Worm (Caenorhabditis elegans): ENCODE results near the gene clec-170.

The clec-170 gene

ce11 chrIV:1261930-1262329, 4.7 kb upstream of the clec-170 start:
- no peak for TF ChIP-seq ceh-18 (tag; optimal IDR thresholded peaks at IDR 0.05)
- no peak for TF ChIP-seq nhr-232 (tag; optimal IDR thresholded peaks at IDR 0.05)
- no peak for TF ChIP-seq odd-2 (tag; optimal IDR thresholded peaks at IDR 0.05)
- TF ChIP-seq tbx-7 (tag; optimal IDR thresholded peaks at IDR 0.05) = no peak
- TF ChIP-seq hlh-30 (tag; optimal IDR thresholded peaks at IDR 0.05; ENCODE audit: insufficient read depth) = no peak
- TF ChIP-seq unc-42 (tag; optimal IDR thresholded peaks at IDR 0.05) = no peak
- no peak for TF ChIP-seq zip-5 (tag; optimal IDR thresholded peaks at IDR 0.05)

- TF ChIP-seq sox-2 (GFP tag; IDR thresholded peaks at IDR 0.05) = no peak
- TF ChIP-seq ets-4 (tag; optimal IDR thresholded peaks at IDR 0.05) = no peak
- no peak for TF ChIP-seq ceh-9 (tag; optimal IDR thresholded peaks at IDR 0.05)
Observed at ce11 chrIV:1264928-1265327, 1.7 kb upstream of the clec-170 start, which contains the start of gene F38A1.13. Gene F38A1.13 (plus strand): TSS chrIV:1265228.

- TF ChIP-seq elt-2 (tag; optimal IDR thresholded peaks at IDR 0.05) = peak; percentile 2
- TF ChIP-seq nfya-1 (tag; optimal IDR thresholded peaks at IDR 0.05) = no peak
- no peak for TF ChIP-seq mec-3 (tag; optimal IDR thresholded peaks at IDR 0.05; ENCODE audit: borderline replicate concordance)
Observed at ce11 chrIV:1266138-1266537, 528 bp upstream of the clec-170 start.

ce11 chrIV:1274583-1274982, 7.9 kb downstream of the clec-170 start, which contains the start of gene C09E9.1:
Gene C09E9.1 (plus strand): TSS chrIV:1274868.
- TF ChIP-seq nfya-1 (tag; optimal IDR thresholded peaks at IDR 0.05) (peak; percentile 55), unc-42 (tag; optimal IDR thresholded peaks at IDR 0.05) (peak; percentile 49), tbx-2 (tag; optimal IDR thresholded peaks at IDR 0.05) (peak; percentile 21), lin-11 (tag; optimal IDR thresholded peaks at IDR 0.05) (no peak), gmeb-2 (tag; optimal IDR thresholded peaks at IDR 0.05) (no peak), pax-1 (tag; optimal IDR thresholded peaks at IDR 0.05) (peak; percentile 3), unc-3 (GFP tag; conservative IDR thresholded peaks at IDR 0.05) (no peak), unc-3 (tag; optimal IDR thresholded peaks at IDR 0.05) (no peak), unc-55 (GFP tag; optimal IDR thresholded peaks at IDR 0.05) (peak; percentile 24), ceh-22 (tag; optimal IDR thresholded peaks at IDR 0.05) (no peak), hlh-8 (tag; optimal IDR thresholded peaks at IDR 0.05) (no peak), hlh-30 (tag; optimal IDR thresholded peaks at IDR 0.05; ENCODE audit: insufficient read depth) (peak; percentile 84), ceh-18 (tag; optimal IDR thresholded peaks at IDR 0.05) (peak; percentile 16), elt-2 (tag; optimal IDR thresholded peaks at IDR 0.05) (no peak), sdc-2 (tag; optimal IDR thresholded peaks at IDR 0.05) (no peak), K09A11.1 (tag; optimal IDR thresholded peaks at IDR 0.05; ENCODE audit: insufficient read depth) (no peak), ceh-6 (GFP tag; optimal IDR thresholded peaks at IDR 0.05) (no peak), syd-9 (tag; optimal IDR thresholded peaks at IDR 0.05) (no peak), ref-2 (tag; optimal IDR thresholded peaks at IDR 0.05) (peak; percentile 8), pqm-1 (tag; optimal IDR thresholded peaks at IDR 0.05) (no peak), ceh-31 (tag; optimal IDR thresholded peaks at IDR 0.05) (peak; percentile 46)

ce11 chrIV:1275910-1276309, 9.2 kb downstream of the clec-170 start:
- TF ChIP-seq ahr-1 (tag; optimal IDR thresholded peaks at IDR 0.05) = no peak
- TF ChIP-seq ceh-30 (tag; optimal IDR thresholded peaks at IDR 0.05) = no peak
- no peak for TF ChIP-seq ceh-6 (GFP tag; optimal IDR thresholded peaks at IDR 0.05)
- TF ChIP-seq che-1 (tag; optimal IDR thresholded peaks at IDR 0.05) = no peak
- TF ChIP-seq lin-11 (tag; optimal IDR thresholded peaks at IDR 0.05) = no peak

DNA sequence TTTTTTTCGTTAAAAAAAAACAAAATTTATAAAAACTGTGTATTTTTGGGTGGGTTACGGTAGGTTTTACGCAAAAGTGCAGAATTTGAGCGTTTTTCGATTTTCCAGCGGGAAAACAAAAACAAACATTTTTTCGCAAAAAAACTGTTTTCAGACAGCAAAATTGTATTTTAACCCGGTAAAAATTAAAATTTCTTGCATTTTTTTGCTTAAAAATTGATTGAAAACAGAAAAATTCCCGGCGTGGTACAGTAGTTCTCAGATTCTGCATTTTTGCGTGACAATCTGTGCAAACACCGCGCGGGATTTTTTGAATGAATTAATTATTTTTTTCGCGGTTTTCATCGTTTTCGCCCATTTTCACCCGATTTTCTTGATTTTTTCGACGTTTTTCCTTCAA, 10.4 kb downstream of the clec-170 start:
- TF ChIP-seq syd-9 (tag; optimal IDR thresholded peaks at IDR 0.05) = no peak
- no peak for TF ChIP-seq che-1 (tag; optimal IDR thresholded peaks at IDR 0.05)
- no peak for TF ChIP-seq F13H6.1 (tag; optimal IDR thresholded peaks at IDR 0.05)
- TF ChIP-seq unc-55 (GFP tag; optimal IDR thresholded peaks at IDR 0.05) = no peak
- TF ChIP-seq ceh-34 (tag; optimal IDR thresholded peaks at IDR 0.05) = no peak
